Worm (Caenorhabditis elegans): Measurements from ENCODE around the gene gei-6.

gei-6 gene

DNA sequence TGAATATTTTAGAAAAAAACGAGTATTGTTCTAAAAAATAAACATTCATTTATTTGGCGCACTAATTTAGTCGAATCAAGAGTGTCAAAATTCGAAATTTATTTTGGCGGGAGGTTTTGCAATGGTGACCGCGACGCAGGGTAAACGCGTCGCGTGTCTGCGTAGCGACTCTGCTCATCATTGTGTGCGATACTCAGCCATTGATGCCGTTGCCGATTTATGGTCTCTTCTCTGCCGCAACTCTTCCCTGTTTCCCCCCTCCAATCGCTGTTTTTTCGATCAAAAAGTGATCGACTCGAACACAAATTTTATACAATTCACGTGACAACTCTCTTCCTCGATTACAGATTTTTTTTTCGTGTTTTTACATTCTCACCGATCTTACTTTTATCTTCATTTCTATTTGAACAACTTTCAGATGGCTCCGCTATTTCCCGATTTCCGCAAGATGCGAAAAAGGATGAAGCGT lies 34.1 kb downstream of the gei-6 start, which contains the start of gene F09G2.2 (continued):
- peak; percentile 84 for TF ChIP-seq Y95B8A.8 (GFP tag; IDR thresholded peaks at IDR 0.05)
- TF ChIP-seq hrde-1 (tag; optimal IDR thresholded peaks at IDR 0.05; ENCODE audit: borderline replicate concordance) = peak; percentile 14

ce11 chrV:7196037-7196436 lies 34.6 kb downstream of the gei-6 start, which contains the start of gene attf-2:
Gene attf-2 (minus strand): TSS chrV:7196137.
- TF ChIP-seq madf-3 (GFP tag; IDR thresholded peaks at IDR 0.05) (0 out of 2 replicates have a peak, but pooled peaks have one; percentile 22), F10E7.11 (tag; optimal IDR thresholded peaks at IDR 0.05) (no peak)

DNA sequence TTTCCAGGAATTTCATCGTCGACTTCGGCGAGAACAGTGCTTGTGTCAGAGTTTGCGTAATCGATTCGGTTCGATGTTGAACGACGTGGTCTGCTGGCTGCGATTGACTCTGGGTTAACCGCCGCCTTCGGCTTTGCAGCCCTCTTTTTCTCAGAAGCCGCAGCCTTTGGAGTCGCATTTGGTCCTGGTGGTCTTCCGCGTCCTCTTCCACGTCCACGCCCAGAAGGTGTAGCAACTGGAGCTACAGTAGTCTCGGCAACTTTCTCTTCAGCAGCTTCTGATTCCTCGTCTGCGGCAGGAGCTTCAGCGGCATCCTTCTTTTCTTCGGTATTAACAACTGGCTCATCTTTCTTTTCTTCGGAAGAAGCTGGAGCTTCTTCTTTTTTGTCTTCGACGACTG lies 35.8 kb downstream of the gei-6 start:
- 0 out of 2 replicates have a peak, but pooled peaks have one; percentile 11 for TF ChIP-seq pbrm-1 (GFP tag; IDR thresholded peaks at IDR 0.05)
- TF ChIP-seq ama-1 (optimal IDR thresholded peaks at IDR 0.05) = no peak
- TF ChIP-seq ama-1 (GFP tag; optimal IDR thresholded peaks at IDR 0.05) = no peak
- TF ChIP-seq lin-40 (tag; optimal IDR thresholded peaks at IDR 0.05) = no peak
- TF ChIP-seq T26A5.8 (tag; optimal IDR thresholded peaks at IDR 0.05) = no peak
- TF ChIP-seq nfya-2 (GFP tag; IDR thresholded peaks at IDR 0.05) = no peak
- TF ChIP-seq ets-4 (GFP tag; optimal IDR thresholded peaks at IDR 0.05) = no peak
- no peak for TF ChIP-seq snpc-1.1 (tag; optimal IDR thresholded peaks at IDR 0.05; ENCODE audit: insufficient read depth)
- no peak for TF ChIP-seq ceh-58 (GFP tag; IDR thresholded peaks at IDR 0.05)
- no peak for TF ChIP-seq chd-7 (tag; optimal IDR thresholded peaks at IDR 0.05)
- 0 out of 2 replicates have a peak, but pooled peaks have one; percentile 22 for TF ChIP-seq egrh-3 (GFP tag; IDR thresholded peaks at IDR 0.05)
- no peak for TF ChIP-seq ztf-28 (GFP tag; IDR thresholded peaks at IDR 0.05)
- TF ChIP-seq ceh-100 (GFP tag; IDR thresholded peaks at IDR 0.05) = no peak
- TF ChIP-seq nhr-179 (tag; optimal IDR thresholded peaks at IDR 0.05) = no peak
- peak; percentile 66; the same call in 1 of the 2 replicates for TF ChIP-seq zfh-2 (GFP tag; conservative IDR thresholded peaks at IDR 0.05)
- TF ChIP-seq lag-1 (GFP tag; IDR thresholded peaks at IDR 0.05) = no peak
- no peak for TF ChIP-seq xnd-1 (tag; optimal IDR thresholded peaks at IDR 0.05)
- no peak for TF ChIP-seq F37B4.10 (GFP tag; IDR thresholded peaks at IDR 0.05)
- TF ChIP-seq rpc-1 (optimal IDR thresholded peaks at IDR 0.05) = no peak
- no peak for TF ChIP-seq rpc-1 (tag; optimal IDR thresholded peaks at IDR 0.05)

- TF ChIP-seq madf-6 (GFP tag; IDR thresholded peaks at IDR 0.05) (0 out of 2 replicates have a peak, but pooled peaks have one; percentile 11), K12H6.12 (tag; optimal IDR thresholded peaks at IDR 0.05) (no peak)
These were observed 37.1 kb downstream of the gei-6 start, which contains the start of gene F09G2.8 for ce11 chrV:7193562-7193961. Gene F09G2.8 (minus strand): TSS chrV:7193662.

- no peak for TF ChIP-seq lir-1 (GFP tag; conservative IDR thresholded peaks at IDR 0.05)
- TF ChIP-seq nhr-80 (tag; optimal IDR thresholded peaks at IDR 0.05) = peak; percentile 55
These were observed 43.4 kb downstream of the gei-6 start for ce11 chrV:7187295-7187694.

DNA sequence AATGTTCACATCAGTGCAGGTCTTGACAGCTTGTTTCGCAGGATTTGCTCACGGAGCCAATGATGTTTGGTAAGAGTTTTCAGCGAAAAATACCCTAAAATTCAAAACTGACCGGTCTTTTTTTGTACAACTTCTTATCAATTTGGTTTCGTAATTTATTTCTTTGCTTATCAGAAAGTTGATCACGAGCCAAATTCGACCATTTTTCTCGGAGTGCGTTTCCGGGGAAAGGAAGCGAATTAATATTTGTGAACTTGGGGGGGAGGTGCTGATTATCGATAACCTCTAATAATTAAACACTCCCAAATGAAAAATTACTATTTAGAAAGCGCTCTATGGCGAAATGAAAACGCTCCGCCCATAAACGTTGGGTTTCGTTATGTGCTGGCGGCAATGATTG lies 44.0 kb downstream of the gei-6 start:
- TF ChIP-seq unc-130 (GFP tag; optimal IDR thresholded peaks at IDR 0.05) = no peak
- no peak for TF ChIP-seq cebp-1 (GFP tag; IDR thresholded peaks at IDR 0.05)
- peak; percentile 49 for TF ChIP-seq cebp-1 (tag; optimal IDR thresholded peaks at IDR 0.05)
- peak; percentile 68 for TF ChIP-seq nhr-80 (tag; optimal IDR thresholded peaks at IDR 0.05)

Measured in whole organism, young adult.